Fruit fly (Drosophila melanogaster) whole organism, embryonic: Measurements from ENCODE around the gene topi.

ENCODE experiments used
- Adf1 ChIP-seq: fragments of 200-800 bp; sonication (Bioruptor generic); IDR thresholded peaks from 2 replicates; pipeline ENCODE4 v1.3.6; 2022; ENCODE audit warnings: missing biosample characterization, missing genetic modification characterization
- Atf3 ChIP-seq: fragments of 200-800 bp; sonication (Bioruptor generic); optimal IDR thresholded peaks from 3 replicates; lab custom pipeline; 2016; ENCODE audit warnings: missing biosample characterization, missing genetic modification characterization
- CG10366 ChIP-seq: fragments of 200-800 bp; sonication (Bioruptor generic); IDR thresholded peaks from 2 replicates; pipeline ENCODE4 v1.3.6; 2022; ENCODE audit warnings: missing biosample characterization, missing genetic modification characterization
- CG1233 ChIP-seq: fragments of 200-800 bp; sonication (Bioruptor generic); optimal IDR thresholded peaks from 4 replicates; lab custom pipeline; 2018; ENCODE audit warnings: missing biosample characterization, mild to moderate bottlenecking, missing genetic modification characterization
- CG13424 ChIP-seq: fragments of 200-800 bp; sonication (Bioruptor generic); optimal IDR thresholded peaks from 2 replicates; lab custom pipeline; 2019; ENCODE audit warnings: missing biosample characterization, mild to moderate bottlenecking, missing genetic modification characterization, moderate library complexity
- CG17568 ChIP-seq: fragments of 200-800 bp; sonication (Bioruptor generic); optimal IDR thresholded peaks from 2 replicates; lab custom pipeline; 2018; ENCODE audit warnings: missing biosample characterization, mild to moderate bottlenecking, missing genetic modification characterization, moderate library complexity
- CG2120 ChIP-seq: fragments of 200-800 bp; sonication (Bioruptor generic); optimal IDR thresholded peaks from 3 replicates; lab custom pipeline; 2016; ENCODE audit warnings: missing biosample characterization, missing genetic modification characterization
- CG2875 ChIP-seq: fragments of 200-800 bp; sonication (Bioruptor generic); optimal IDR thresholded peaks from 2 replicates; lab custom pipeline; 2017; ENCODE audit warnings: missing biosample characterization, mild to moderate bottlenecking, missing genetic modification characterization, missing genetic modification reagents
- CG4404 ChIP-seq: fragments of 200-800 bp; sonication (Bioruptor generic); IDR thresholded peaks from 2 replicates; pipeline ENCODE4 v1.3.6; 2022; ENCODE audit warnings: missing biosample characterization, missing genetic modification characterization
- CG6813 ChIP-seq: fragments of 200-800 bp; sonication (Bioruptor generic); optimal IDR thresholded peaks from 2 replicates; lab custom pipeline; 2017; ENCODE audit warnings: missing biosample characterization, missing genetic modification characterization, mild to moderate bottlenecking, moderate library complexity, missing genetic modification reagents
- CG7745 ChIP-seq: fragments of 200-800 bp; sonication (Bioruptor generic); optimal IDR thresholded peaks from 2 replicates; lab custom pipeline; 2018; ENCODE audit warnings: missing biosample characterization, mild to moderate bottlenecking, missing genetic modification characterization, moderate library complexity
- CG7987 ChIP-seq: fragments of 200-800 bp; sonication (Bioruptor generic); optimal IDR thresholded peaks from 2 replicates; lab custom pipeline; 2018; ENCODE audit warnings: missing biosample characterization, mild to moderate bottlenecking, missing genetic modification characterization, moderate library complexity
- CG9609 ChIP-seq: fragments of 200-800 bp; sonication (Bioruptor generic); optimal IDR thresholded peaks from 3 replicates; lab custom pipeline; 2016; ENCODE audit warnings: missing biosample characterization, missing genetic modification characterization
- CG9727 ChIP-seq: fragments of 200-800 bp; sonication (Bioruptor generic); optimal IDR thresholded peaks from 3 replicates; lab custom pipeline; 2017; ENCODE audit warnings: missing biosample characterization, mild to moderate bottlenecking, missing genetic modification characterization
- D ChIP-seq, 2 experiments: fragments of 200-800 bp in 1 of 2; fragments of >200 bp in 1 of 2; sonication (Bioruptor generic) in 1 of 2; optimal IDR thresholded peaks; 2 replicates in 1 of 2; 3 replicates in 1 of 2; lab custom pipeline; 2017; ENCODE audit warnings: mild to moderate bottlenecking in 1 of 2, missing biosample characterization in 1 of 2, missing genetic modification characterization in 1 of 2, missing genetic modification reagents in 1 of 2
- Doc2 ChIP-seq: fragments of 200-800 bp; sonication (Bioruptor generic); IDR thresholded peaks from 2 replicates; pipeline ENCODE4 v1.3.6; 2022; ENCODE audit warnings: missing biosample characterization, missing genetic modification characterization
- Dref ChIP-seq: fragments of 200-800 bp; sonication (Bioruptor generic); IDR thresholded peaks from 2 replicates; pipeline ENCODE4 v1.3.6; 2022; ENCODE audit warnings: missing biosample characterization, missing genetic modification characterization
- E2f2 ChIP-seq: fragments of 200-800 bp; sonication (Bioruptor generic); IDR thresholded peaks from 2 replicates; pipeline ENCODE4 v1.3.6; 2022; ENCODE audit warnings: missing biosample characterization, missing genetic modification characterization
- Eip74EF ChIP-seq, 2 experiments: fragments of 200-800 bp in 1 of 2; fragments of >200 bp in 1 of 2; sonication (Bioruptor generic) in 1 of 2; optimal IDR thresholded peaks; 2 replicates each; lab custom pipeline; 2017 to 2019; ENCODE audit warnings: missing biosample characterization in 2 of 2, missing genetic modification characterization in 2 of 2, mild to moderate bottlenecking in 1 of 2, moderate library complexity in 1 of 2
- Fer2 ChIP-seq: fragments of 200-800 bp; sonication (Bioruptor generic); optimal IDR thresholded peaks from 2 replicates; lab custom pipeline; 2018; ENCODE audit warnings: missing biosample characterization, mild to moderate bottlenecking, missing genetic modification characterization, moderate library complexity
- HHEX ChIP-seq: fragments of 200-800 bp; sonication (Bioruptor generic); optimal IDR thresholded peaks from 3 replicates; lab custom pipeline; 2017; ENCODE audit warnings: missing biosample characterization, mild to moderate bottlenecking, missing genetic modification characterization, missing genetic modification reagents
- HLH3B ChIP-seq: fragments of 200-800 bp; sonication (Bioruptor generic); IDR thresholded peaks from 2 replicates; pipeline ENCODE4 v1.3.6; 2022; ENCODE audit warnings: missing biosample characterization, missing genetic modification characterization
- HLH54F ChIP-seq: fragments of 200-800 bp; sonication (Bioruptor generic); optimal IDR thresholded peaks from 3 replicates; lab custom pipeline; 2016; ENCODE audit warnings: missing biosample characterization, missing genetic modification characterization
- Hand ChIP-seq: fragments of 200-800 bp; sonication (Bioruptor generic); optimal IDR thresholded peaks from 2 replicates; lab custom pipeline; 2017; ENCODE audit warnings: mild to moderate bottlenecking, missing biosample characterization, missing genetic modification reagents, missing genetic modification characterization
- Hmr ChIP-seq: fragments of 200-800 bp; sonication (Bioruptor generic); optimal IDR thresholded peaks from 3 replicates; lab custom pipeline; 2017; ENCODE audit warnings: mild to moderate bottlenecking, missing biosample characterization, missing genetic modification reagents, missing genetic modification characterization
- Lim3 ChIP-seq: fragments of 200-800 bp; sonication (Bioruptor generic); IDR thresholded peaks from 2 replicates; pipeline ENCODE4 v1.3.6; 2022; ENCODE audit warnings: missing biosample characterization, missing genetic modification characterization
- Opbp ChIP-seq: fragments of 200-800 bp; sonication (Bioruptor generic); IDR thresholded peaks from 3 replicates; pipeline ENCODE4 v1.3.6; 2022; ENCODE audit warnings: missing biosample characterization, missing genetic modification characterization; ENCODE audit not compliant: partially characterized antibody
- Optix ChIP-seq: fragments of 200-800 bp; sonication (Bioruptor generic); IDR thresholded peaks from 3 replicates; pipeline ENCODE4 v1.3.6; 2022; ENCODE audit warnings: missing biosample characterization, missing genetic modification characterization
- Stat92E ChIP-seq, 3 experiments: fragments of >200 bp in 2 of 3; fragments of 200-800 bp in 1 of 3; sonication (Bioruptor generic) in 1 of 3; optimal IDR thresholded peaks; 2 replicates each; lab custom pipeline; 2017 to 2019; ENCODE audit warnings: missing biosample characterization in 3 of 3, missing genetic modification characterization in 3 of 3, mild to moderate bottlenecking in 1 of 3, moderate library complexity in 1 of 3
- Xrp1 ChIP-seq: fragments of 200-800 bp; sonication (Bioruptor generic); IDR thresholded peaks from 2 replicates; pipeline ENCODE4 v1.3.6; 2022; ENCODE audit warnings: missing biosample characterization, missing genetic modification characterization
- ac ChIP-seq: fragments of 200-800 bp; sonication (Bioruptor generic); optimal IDR thresholded peaks from 3 replicates; lab custom pipeline; 2017; ENCODE audit warnings: missing biosample characterization, mild to moderate bottlenecking, missing genetic modification characterization
- bowl ChIP-seq: fragments of 200-800 bp; sonication (Bioruptor generic); IDR thresholded peaks from 2 replicates; pipeline ENCODE4 v1.3.6; 2022; ENCODE audit warnings: missing biosample characterization, missing genetic modification characterization
- croc ChIP-seq: fragments of 200-800 bp; sonication (Bioruptor generic); conservative IDR thresholded peaks from 3 replicates; pipeline ENCODE4 v1.3.6; 2022; ENCODE audit warnings: missing biosample characterization, missing genetic modification characterization
- jumu ChIP-seq: fragments of 200-800 bp; sonication (Bioruptor generic); optimal IDR thresholded peaks from 3 replicates; lab custom pipeline; 2016; ENCODE audit warnings: missing biosample characterization, missing genetic modification characterization
- nerfin-1 ChIP-seq: fragments of 200-800 bp; sonication (Bioruptor generic); optimal IDR thresholded peaks from 3 replicates; lab custom pipeline; 2019; ENCODE audit warnings: missing biosample characterization, mild to moderate bottlenecking, missing genetic modification characterization, moderate library complexity
- peb ChIP-seq: fragments of 200-800 bp; sonication (Bioruptor generic); IDR thresholded peaks from 2 replicates; pipeline ENCODE4 v1.3.6; 2022; ENCODE audit warnings: missing biosample characterization, missing genetic modification characterization
- pnt ChIP-seq: fragments of 200-800 bp; sonication (Bioruptor generic); optimal IDR thresholded peaks from 3 replicates; lab custom pipeline; 2016; ENCODE audit warnings: missing biosample characterization, missing genetic modification characterization
- rib ChIP-seq: fragments of 200-800 bp; sonication (Bioruptor generic); IDR thresholded peaks from 2 replicates; pipeline ENCODE4 v1.3.6; 2022; ENCODE audit warnings: missing biosample characterization, missing genetic modification characterization
- row ChIP-seq: fragments of 200-800 bp; sonication (Bioruptor generic); IDR thresholded peaks from 3 replicates; pipeline ENCODE4 v1.3.6; 2022; ENCODE audit warnings: missing biosample characterization, missing genetic modification characterization
- run ChIP-seq: fragments of 200-800 bp; sonication (Bioruptor generic); optimal IDR thresholded peaks from 3 replicates; lab custom pipeline; 2018; ENCODE audit warnings: missing biosample characterization, mild to moderate bottlenecking, missing genetic modification characterization
- sim ChIP-seq: fragments of 200-800 bp; sonication (Bioruptor generic); IDR thresholded peaks from 2 replicates; pipeline ENCODE4 v1.3.6; 2022; ENCODE audit warnings: missing biosample characterization, missing genetic modification characterization
- sob ChIP-seq: fragments of 200-800 bp; sonication (Bioruptor generic); IDR thresholded peaks from 2 replicates; pipeline ENCODE4 v1.3.6; 2022; ENCODE audit warnings: missing biosample characterization, missing genetic modification characterization
- tin ChIP-seq: fragments of 200-800 bp; sonication (Bioruptor generic); optimal IDR thresholded peaks from 3 replicates; lab custom pipeline; 2016; ENCODE audit warnings: missing biosample characterization, missing genetic modification characterization
- toy ChIP-seq: fragments of 200-800 bp; sonication (Bioruptor generic); IDR thresholded peaks from 2 replicates; pipeline ENCODE4 v1.3.6; 2022; ENCODE audit warnings: missing biosample characterization, missing genetic modification characterization
- vnd ChIP-seq: fragments of 200-800 bp; sonication (Bioruptor generic); IDR thresholded peaks from 3 replicates; pipeline ENCODE4 v1.3.6; 2022; ENCODE audit warnings: missing biosample characterization, missing genetic modification characterization; ENCODE audit not compliant: partially characterized antibody
- zen2 ChIP-seq: fragments of 200-800 bp; sonication (Bioruptor generic); IDR thresholded peaks from 3 replicates; pipeline ENCODE4 v1.3.6; 2022; ENCODE audit warnings: missing biosample characterization, missing genetic modification characterization; ENCODE audit not compliant: partially characterized antibody
- zfh1 ChIP-seq: fragments of 200-800 bp; sonication (Bioruptor generic); IDR thresholded peaks from 3 replicates; pipeline ENCODE4 v1.3.6; 2022; ENCODE audit warnings: missing biosample characterization, missing genetic modification characterization

The topi gene

dm6 chr3R:9767620-9768592 lies 7.0 kb upstream of the topi start, which contains the start of gene Naa80 (continued):
- TF ChIP-seq HLH3B (GFP tag; lab: Robert Waterston, UW) (peak; percentile 58), Lim3 (no peak), vnd (GFP tag; lab: Robert Waterston, UW) (no peak), Stat92E (GFP tag; optimal IDR thresholded peaks at IDR 0.05; lab: Kevin White, UChicago) (peak in 1 of 3 experiments; percentile 24), Fer2 (peak; percentile 8), croc (GFP tag; lab: Robert Waterston, UW) (no peak), bowl (no peak), CG2875 (GFP tag; lab: Kevin White, UChicago) (no peak), row (peak; percentile 48; the same call in 2 of the 3 replicates), sob (GFP tag; lab: Robert Waterston, UW) (peak; percentile 86), HHEX (GFP tag; lab: Kevin White, UChicago) (peak; percentile 66), sim (GFP tag; lab: Robert Waterston, UW) (no peak), zfh1 (GFP tag; lab: Robert Waterston, UW) (peak; percentile 64), CG10366 (peak; percentile 41; the same call in 1 of the 2 replicates), CG9609 (peak; percentile 78), CG2120 (GFP tag; lab: Kevin White, UChicago) (peak; percentile 89), HLH54F (GFP tag; lab: Kevin White, UChicago) (peak; percentile 83), toy (GFP tag; lab: Robert Waterston, UW) (no peak; the same call in 1 of the 2 replicates), CG17568 (GFP tag; lab: Kevin White, UChicago) (no peak), Optix (GFP tag; lab: Robert Waterston, UW) (no peak), peb (GFP tag; lab: Robert Waterston, UW) (no peak), Eip74EF (GFP tag; optimal IDR thresholded peaks at IDR 0.05; lab: Kevin White, UChicago) (no peak), Doc2 (GFP tag; lab: Robert Waterston, UW) (no peak), CG4404 (GFP tag; lab: Robert Waterston, UW) (0 out of 2 replicates have a peak, but pooled peaks have one; percentile 11), CG7987 (GFP tag; lab: Kevin White, UChicago) (peak; percentile 66), zen2 (GFP tag; lab: Robert Waterston, UW) (no peak), Hmr (GFP tag; lab: Kevin White, UChicago) (peak; percentile 83), E2f2 (GFP tag; lab: Robert Waterston, UW) (peak; percentile 84), CG7745 (no peak), Dref (GFP tag; lab: Robert Waterston, UW) (peak; percentile 50), Xrp1 (GFP tag; lab: Robert Waterston, UW) (peak; percentile 59; the same call in 1 of the 2 replicates), Adf1 (GFP tag; lab: Robert Waterston, UW) (peak; percentile 67), pnt (GFP tag; lab: Kevin White, UChicago) (peak; percentile 44), Opbp (GFP tag; lab: Robert Waterston, UW) (peak; percentile 59), Atf3 (GFP tag; lab: Kevin White, UChicago) (peak; percentile 45), Hand (GFP tag; lab: Kevin White, UChicago) (no peak), ac (GFP tag; lab: Kevin White, UChicago) (no peak), run (tag; lab: Kevin White, UChicago) (no peak), CG6813 (GFP tag; lab: Kevin White, UChicago) (no peak), CG1233 (GFP tag; lab: Kevin White, UChicago) (peak; percentile 31), CG9727 (peak; percentile 24), tin (peak; percentile 71), rib (GFP tag; lab: Robert Waterston, UW) (peak; percentile 90), jumu (GFP tag; lab: Kevin White, UChicago) (peak; percentile 89), D (optimal IDR thresholded peaks at IDR 0.05; lab: Kevin White, UChicago) (no peak), D (GFP tag; optimal IDR thresholded peaks at IDR 0.05; lab: Kevin White, UChicago) (no peak), CG13424 (peak; percentile 52), nerfin-1 (peak; percentile 21)
